Worm (Caenorhabditis elegans) whole organism, mixed stage, embryonic: ENCODE data around the gene D1086.10.

Experiments used
- M03D4.4 ChIP-seq: sonication (generic microtip); optimal IDR thresholded peaks from 2 replicates; lab custom pipeline; 2017; ENCODE audit warnings: mild to moderate bottlenecking, missing genetic modification characterization, missing compliant biosample characterization
- bed-3 ChIP-seq: fragments of 200-800 bp; sonication (Bioruptor generic); optimal IDR thresholded peaks from 3 replicates; lab custom pipeline; 2018; ENCODE audit warnings: mild to moderate bottlenecking, missing genetic modification characterization, moderate library complexity, missing compliant biosample characterization
- blmp-1 ChIP-seq: fragments of 150-350 bp; optimal IDR thresholded peaks from 2 replicates; lab custom pipeline; 2014; ENCODE audit warnings: missing biosample characterization, missing genetic modification characterization
- ceh-39 ChIP-seq: fragments of 150-350 bp; optimal IDR thresholded peaks from 2 replicates; lab custom pipeline; 2014; ENCODE audit warnings: missing biosample characterization, missing genetic modification characterization
- ceh-43 ChIP-seq: fragments of 200-800 bp; sonication (Bioruptor generic); optimal IDR thresholded peaks from 2 replicates; lab custom pipeline; 2018; ENCODE audit warnings: mild to moderate bottlenecking, missing genetic modification characterization, moderate library complexity, missing compliant biosample characterization
- ceh-83 ChIP-seq: fragments of 200-800 bp; sonication (Bioruptor generic); optimal IDR thresholded peaks from 2 replicates; lab custom pipeline; 2018; ENCODE audit warnings: mild to moderate bottlenecking, missing genetic modification characterization, missing compliant biosample characterization
- ces-1 ChIP-seq: fragments of 150-350 bp; optimal IDR thresholded peaks from 2 replicates; lab custom pipeline; 2014; ENCODE audit warnings: missing biosample characterization, missing genetic modification reagents, missing genetic modification characterization
- cnd-1 ChIP-seq: fragments of 200-800 bp; sonication (Bioruptor generic); optimal IDR thresholded peaks from 2 replicates; lab custom pipeline; 2018; ENCODE audit warnings: mild to moderate bottlenecking, missing genetic modification characterization, missing compliant biosample characterization
- drap-1 ChIP-seq: fragments of 200-800 bp; sonication (Bioruptor generic); optimal IDR thresholded peaks from 3 replicates; lab custom pipeline; 2018; ENCODE audit warnings: mild to moderate bottlenecking, missing genetic modification characterization, missing compliant biosample characterization
- elt-1 ChIP-seq: sonication (generic microtip); optimal IDR thresholded peaks from 2 replicates; lab custom pipeline; 2017; ENCODE audit warnings: missing genetic modification characterization, mild to moderate bottlenecking, missing compliant biosample characterization, antibody characterized with exemption, moderate library complexity, borderline replicate concordance; ENCODE audit not compliant: insufficient read depth
- elt-3 ChIP-seq: fragments of 150-350 bp; optimal IDR thresholded peaks from 2 replicates; lab custom pipeline; 2014; ENCODE audit warnings: missing biosample characterization, missing genetic modification characterization
- flh-1 ChIP-seq: fragments of 200-800 bp; sonication (Bioruptor generic); optimal IDR thresholded peaks from 2 replicates; lab custom pipeline; 2018; ENCODE audit warnings: mild to moderate bottlenecking, missing genetic modification characterization, moderate library complexity, missing compliant biosample characterization
- ham-2 ChIP-seq: fragments of 200-800 bp; sonication (Bioruptor generic); optimal IDR thresholded peaks from 2 replicates; lab custom pipeline; 2018; ENCODE audit warnings: mild to moderate bottlenecking, missing genetic modification characterization, missing compliant biosample characterization
- hlh-1 ChIP-seq: fragments of 150-350 bp; optimal IDR thresholded peaks from 2 replicates; lab custom pipeline; 2014; ENCODE audit warnings: missing biosample characterization, missing genetic modification reagents, missing genetic modification characterization
- lin-32 ChIP-seq: fragments of 200-800 bp; sonication (Bioruptor generic); optimal IDR thresholded peaks from 2 replicates; lab custom pipeline; 2018; ENCODE audit warnings: mild to moderate bottlenecking, missing genetic modification characterization, missing compliant biosample characterization
- lsy-2 ChIP-seq: fragments of 150-350 bp; optimal IDR thresholded peaks from 2 replicates; lab custom pipeline; 2014; ENCODE audit warnings: missing biosample characterization, missing genetic modification characterization
- mab-5 ChIP-seq: fragments of 150-350 bp; optimal IDR thresholded peaks from 2 replicates; lab custom pipeline; 2014; ENCODE audit warnings: missing biosample characterization, missing genetic modification characterization
- mls-2 ChIP-seq: sonication (generic microtip); optimal IDR thresholded peaks from 2 replicates; lab custom pipeline; 2016; ENCODE audit warnings: mild to moderate bottlenecking, missing genetic modification characterization, moderate library complexity, missing compliant biosample characterization
- nhr-2 ChIP-seq: fragments of 150-350 bp; optimal IDR thresholded peaks from 2 replicates; lab custom pipeline; 2014; ENCODE audit warnings: missing biosample characterization, missing genetic modification characterization
- nhr-237 ChIP-seq: fragments of 150-350 bp; optimal IDR thresholded peaks from 2 replicates; lab custom pipeline; 2014; ENCODE audit warnings: missing biosample characterization, missing genetic modification characterization
- nhr-28 ChIP-seq: fragments of 150-350 bp; optimal IDR thresholded peaks from 2 replicates; lab custom pipeline; 2014; ENCODE audit warnings: missing biosample characterization, missing genetic modification characterization
- nhr-76 ChIP-seq: sonication (generic microtip); optimal IDR thresholded peaks from 2 replicates; lab custom pipeline; 2017; ENCODE audit warnings: missing biosample characterization, missing genetic modification characterization
- pha-4 ChIP-seq: fragments of 150-350 bp; optimal IDR thresholded peaks from 2 replicates; lab custom pipeline; 2018; ENCODE audit warnings: missing biosample characterization, missing genetic modification reagents, missing genetic modification characterization
- snpc-4 ChIP-seq: fragments of 150-350 bp; optimal IDR thresholded peaks from 2 replicates; lab custom pipeline; 2014; ENCODE audit warnings: missing biosample characterization, missing genetic modification characterization
- tbx-8 ChIP-seq: fragments of 200-800 bp; sonication (Bioruptor generic); optimal IDR thresholded peaks from 2 replicates; lab custom pipeline; 2018; ENCODE audit warnings: mild to moderate bottlenecking, missing genetic modification characterization, moderate library complexity, missing compliant biosample characterization
- unc-120 ChIP-seq: sonication (generic microtip); optimal IDR thresholded peaks from 2 replicates; lab custom pipeline; 2017; ENCODE audit warnings: missing genetic modification characterization, missing compliant biosample characterization; ENCODE audit not compliant: poor library complexity, severe bottlenecking
- unc-62 ChIP-seq: fragments of 150-350 bp; optimal IDR thresholded peaks from 2 replicates; lab custom pipeline; 2014; ENCODE audit warnings: missing biosample characterization, missing genetic modification reagents, missing genetic modification characterization
- zip-8 ChIP-seq: fragments of 150-350 bp; optimal IDR thresholded peaks from 2 replicates; lab custom pipeline; 2014; ENCODE audit warnings: missing biosample characterization, missing genetic modification characterization
- ztf-11 ChIP-seq: fragments of 150-350 bp; optimal IDR thresholded peaks from 2 replicates; lab custom pipeline; 2014; ENCODE audit warnings: missing biosample characterization, missing genetic modification characterization

The D1086.10 gene

ce11 chrV:14074160-14074559 lies 8.4 kb upstream of the D1086.10 start, which contains the start of gene D1086.11:
TSS of gene D1086.11 (plus strand) at chrV:14074460.
- TF ChIP-seq nhr-28 (tag; lab: Kevin White, UChicago), result no peak
- no peak for TF ChIP-seq flh-1 (GFP tag; lab: Kevin White, UChicago)
- no peak for TF ChIP-seq blmp-1 (tag; lab: Kevin White, UChicago)
- no peak for TF ChIP-seq unc-120 (tag; lab: Kevin White, UChicago)
- TF ChIP-seq lin-32 (GFP tag; lab: Kevin White, UChicago), result no peak
- no peak for TF ChIP-seq cnd-1 (tag; lab: Kevin White, UChicago)
- TF ChIP-seq nhr-2 (tag; lab: Kevin White, UChicago), result no peak
- no peak for TF ChIP-seq M03D4.4 (tag; lab: Kevin White, UChicago)
- TF ChIP-seq bed-3 (GFP tag; lab: Kevin White, UChicago), result no peak
- no peak for TF ChIP-seq tbx-8 (GFP tag; lab: Kevin White, UChicago)
- no peak for TF ChIP-seq ceh-83 (GFP tag; lab: Kevin White, UChicago)
- no peak for TF ChIP-seq elt-3 (tag; lab: Kevin White, UChicago)
- TF ChIP-seq mab-5 (tag; lab: Kevin White, UChicago), result no peak
- TF ChIP-seq, all 35 proteins: peak for 0

ce11 chrV:14079501-14079900 lies 3.1 kb upstream of the D1086.10 start, which contains the start of gene D1086.6:
TSS of gene D1086.6 (plus strand) at chrV:14079801.
- TF ChIP-seq mls-2 (tag; lab: Kevin White, UChicago) (no peak), ham-2 (GFP tag; lab: Kevin White, UChicago) (no peak), nhr-28 (tag; lab: Kevin White, UChicago) (no peak), nhr-2 (tag; lab: Kevin White, UChicago) (no peak)
- TF ChIP-seq, all 35 proteins: peak for 0

DNA sequence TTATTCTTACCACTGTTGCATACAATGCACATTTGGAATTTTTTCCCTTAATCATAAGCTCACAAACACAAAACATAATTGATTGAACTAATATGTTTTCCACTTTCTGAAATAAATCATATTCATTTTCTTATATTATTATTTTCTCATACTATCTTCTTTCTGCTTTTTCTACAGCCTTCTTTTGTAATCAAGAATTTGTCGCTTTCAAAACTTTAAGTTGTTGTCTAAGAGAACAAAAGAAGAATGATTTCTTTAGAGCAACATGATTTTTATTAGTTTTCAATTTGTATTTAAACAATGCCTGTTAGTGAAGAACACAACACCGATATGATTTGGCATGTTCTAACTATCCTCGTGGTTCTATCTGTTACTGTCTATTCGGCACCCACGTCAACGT lies 1.4 kb downstream of the D1086.10 start, which contains the start of gene D1086.7:
Gene D1086.7 (plus strand): TSS at position 301 of the 400 bp plus-strand sequence.
- TF ChIP-seq hlh-1 (tag; lab: Kevin White, UChicago) (no peak), ceh-39 (no peak), pha-4 (tag; lab: Kevin White, UChicago) (no peak), tbx-8 (GFP tag; lab: Kevin White, UChicago) (no peak), nhr-28 (tag; lab: Kevin White, UChicago) (no peak), unc-120 (tag; lab: Kevin White, UChicago) (no peak), nhr-237 (tag; lab: Kevin White, UChicago) (no peak), unc-62 (no peak), ztf-11 (no peak), ham-2 (GFP tag; lab: Kevin White, UChicago) (no peak), M03D4.4 (tag; lab: Kevin White, UChicago) (no peak), snpc-4 (tag; lab: Kevin White, UChicago) (no peak), zip-8 (tag; lab: Kevin White, UChicago) (no peak), nhr-76 (tag; lab: Kevin White, UChicago) (no peak), drap-1 (GFP tag; lab: Kevin White, UChicago) (no peak), bed-3 (GFP tag; lab: Kevin White, UChicago) (no peak), cnd-1 (tag; lab: Kevin White, UChicago) (no peak), elt-3 (tag; lab: Kevin White, UChicago) (no peak), ceh-43 (GFP tag; lab: Kevin White, UChicago) (no peak)

DNA sequence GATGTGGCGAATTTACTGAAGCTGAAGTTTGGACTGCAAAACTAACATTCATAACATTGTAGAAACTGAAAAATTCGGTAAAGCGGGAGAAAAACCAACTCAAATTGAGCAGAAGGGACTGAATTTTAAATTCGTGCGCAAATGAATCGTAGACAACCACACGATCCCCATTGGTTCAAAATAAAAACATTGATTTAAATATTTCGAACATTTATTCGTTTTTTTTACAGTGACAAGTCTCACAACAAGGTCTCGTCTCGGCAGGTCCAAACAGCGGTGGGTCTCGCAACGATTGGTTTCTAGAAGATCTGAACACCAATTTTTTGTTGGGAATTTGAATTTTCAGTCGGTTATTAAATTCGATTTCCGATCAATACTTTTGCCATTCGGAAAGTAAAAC lies 3.0 kb downstream of the D1086.10 start, which contains the start of gene D1086.18:
Gene D1086.18 (plus strand): TSS at position 301 of the 400 bp plus-strand sequence.
- TF ChIP-seq lin-32 (GFP tag; lab: Kevin White, UChicago) (no peak), nhr-237 (tag; lab: Kevin White, UChicago) (no peak), pha-4 (tag; lab: Kevin White, UChicago) (no peak), zip-8 (tag; lab: Kevin White, UChicago) (no peak), nhr-2 (tag; lab: Kevin White, UChicago) (no peak)

- TF ChIP-seq mls-2 (tag; lab: Kevin White, UChicago), result no peak
- no peak for TF ChIP-seq nhr-2 (tag; lab: Kevin White, UChicago)
- TF ChIP-seq nhr-76 (tag; lab: Kevin White, UChicago), result no peak
- TF ChIP-seq elt-1 (tag; lab: Kevin White, UChicago), result no peak
- TF ChIP-seq elt-3 (tag; lab: Kevin White, UChicago), result no peak
- TF ChIP-seq drap-1 (GFP tag; lab: Kevin White, UChicago), result no peak
- TF ChIP-seq snpc-4 (tag; lab: Kevin White, UChicago), result no peak
- TF ChIP-seq cnd-1 (tag; lab: Kevin White, UChicago), result no peak
- TF ChIP-seq ham-2 (GFP tag; lab: Kevin White, UChicago), result no peak
- TF ChIP-seq lsy-2 (tag; lab: Kevin White, UChicago), result no peak
- TF ChIP-seq ceh-43 (GFP tag; lab: Kevin White, UChicago), result no peak
- TF ChIP-seq ces-1 (GFP tag; lab: Kevin White, UChicago), result no peak
- TF ChIP-seq bed-3 (GFP tag; lab: Kevin White, UChicago), result no peak
These were observed 5.5 kb downstream of the D1086.10 start, which contains the start of gene D1086.19 for ce11 chrV:14088051-14088450. TSS of gene D1086.19 (plus strand) at chrV:14088351.
